Worm (Caenorhabditis elegans) whole organism, young adult: Measurements from ENCODE around the gene unc-36.

Experiments used
- Y67H2A.10 ChIP-seq: fragments of 200-800 bp; sonication (Bioruptor generic); conservative IDR thresholded peaks from 2 replicates; pipeline ENCODE4 v1.3.6; 2022; ENCODE audit warnings: missing genetic modification reagents, missing genetic modification characterization, missing compliant biosample characterization
- ceh-100 ChIP-seq: fragments of 200-800 bp; sonication (Bioruptor generic); IDR thresholded peaks from 2 replicates; pipeline ENCODE4 v1.3.6; 2022; ENCODE audit warnings: missing genetic modification reagents, missing genetic modification characterization, missing compliant biosample characterization
- egrh-3 ChIP-seq: fragments of 200-800 bp; sonication (Bioruptor generic); IDR thresholded peaks from 2 replicates; pipeline ENCODE4 v1.3.6; 2022; ENCODE audit warnings: missing genetic modification reagents, missing genetic modification characterization, missing compliant biosample characterization
- nhr-120 ChIP-seq: fragments of 200-800 bp; sonication (Bioruptor generic); IDR thresholded peaks from 2 replicates; pipeline ENCODE4 v1.3.6; 2022; ENCODE audit warnings: missing genetic modification characterization, missing compliant biosample characterization
- ztf-3 ChIP-seq: fragments of 200-800 bp; sonication (Bioruptor generic); optimal IDR thresholded peaks from 2 replicates; lab custom pipeline; 2018; ENCODE audit warnings: mild to moderate bottlenecking, missing genetic modification characterization, missing compliant biosample characterization

DNA sequence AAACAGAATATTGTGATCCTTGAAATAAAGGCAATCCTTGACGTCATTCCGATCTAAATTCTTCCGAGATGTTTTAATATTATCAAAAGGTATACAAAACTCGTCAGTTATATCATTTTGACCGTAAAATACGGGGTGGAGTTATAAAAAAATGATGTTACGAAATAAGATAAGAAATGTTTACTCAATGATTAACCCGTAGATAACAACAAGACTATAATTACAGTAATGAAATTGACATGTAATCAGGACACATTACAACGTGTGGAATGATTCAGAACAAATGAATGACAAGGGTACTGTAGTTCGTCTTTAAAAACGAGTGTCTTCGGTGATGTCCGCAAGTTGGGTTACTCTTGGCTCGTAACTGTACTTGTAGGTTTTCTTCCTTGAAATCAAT, 36.8 kb upstream of the unc-36 start, which contains the start of gene tsp-2:
- TF ChIP-seq nhr-120 (GFP tag; lab: Robert Waterston, UW), result no peak
- TF ChIP-seq egrh-3 (GFP tag; lab: Robert Waterston, UW), result no peak
- no peak for TF ChIP-seq ceh-100
- no peak for TF ChIP-seq Y67H2A.10
- TF ChIP-seq ztf-3 (GFP tag; lab: Kevin White, UChicago), result no peak
